Worm (Caenorhabditis elegans) whole organism, L2 larva: ENCODE measurements around the gene F32H5.1.

ENCODE experiments used
- C34F6.9 ChIP-seq: fragments of 150-350 bp; optimal IDR thresholded peaks from 2 replicates; lab custom pipeline; 2014; ENCODE audit warnings: missing biosample characterization, missing genetic modification characterization
- F13H6.1 ChIP-seq: sonication (generic microtip); optimal IDR thresholded peaks from 2 replicates; lab custom pipeline; 2016; ENCODE audit warnings: missing genetic modification characterization, missing compliant biosample characterization
- R02D3.7 ChIP-seq: fragments of 150-350 bp; optimal IDR thresholded peaks from 2 replicates; lab custom pipeline; 2014; ENCODE audit warnings: missing biosample characterization, missing genetic modification characterization
- Y55F3AM.14 ChIP-seq: fragments of 200-800 bp; sonication (Bioruptor generic); optimal IDR thresholded peaks from 2 replicates; lab custom pipeline; 2018; ENCODE audit warnings: mild to moderate bottlenecking, missing genetic modification characterization, missing compliant biosample characterization
- ZK546.5 ChIP-seq: sonication (generic microtip); optimal IDR thresholded peaks from 2 replicates; lab custom pipeline; 2017; ENCODE audit warnings: missing biosample characterization, missing genetic modification characterization
- alr-1 ChIP-seq: fragments of 150-350 bp; optimal IDR thresholded peaks from 2 replicates; lab custom pipeline; 2014; ENCODE audit warnings: missing biosample characterization, missing genetic modification characterization
- aly-2 ChIP-seq: fragments of 150-350 bp; optimal IDR thresholded peaks from 2 replicates; lab custom pipeline; 2014; ENCODE audit warnings: missing biosample characterization, missing genetic modification characterization
- ama-1 ChIP-seq: fragments of 150-350 bp; optimal IDR thresholded peaks from 2 replicates; lab custom pipeline; 2018; ENCODE audit warnings: inconsistent platforms
- blmp-1 ChIP-seq: sonication (generic microtip); optimal IDR thresholded peaks from 2 replicates; lab custom pipeline; 2017; ENCODE audit warnings: missing genetic modification characterization, mild to moderate bottlenecking, missing compliant biosample characterization, antibody characterized with exemption, moderate library complexity; ENCODE audit not compliant: insufficient read depth
- ceh-16 ChIP-seq: fragments of 150-350 bp; optimal IDR thresholded peaks from 2 replicates; lab custom pipeline; 2014; ENCODE audit warnings: missing biosample characterization, missing genetic modification characterization
- ceh-82 ChIP-seq: fragments of 150-350 bp; optimal IDR thresholded peaks from 2 replicates; lab custom pipeline; 2014; ENCODE audit warnings: missing biosample characterization, missing genetic modification characterization
- crh-2 ChIP-seq: sonication (generic microtip); optimal IDR thresholded peaks from 2 replicates; lab custom pipeline; 2017; ENCODE audit warnings: missing biosample characterization, missing genetic modification characterization
- dmd-4 ChIP-seq: sonication (generic microtip); optimal IDR thresholded peaks from 2 replicates; lab custom pipeline; 2017; ENCODE audit warnings: missing biosample characterization, missing genetic modification characterization
- egl-27 ChIP-seq: sonication (generic microtip); optimal IDR thresholded peaks from 3 replicates; lab custom pipeline; 2017; ENCODE audit warnings: missing biosample characterization, missing genetic modification reagents, missing genetic modification characterization
- elt-1 ChIP-seq: fragments of 150-350 bp; optimal IDR thresholded peaks from 2 replicates; lab custom pipeline; 2014; ENCODE audit warnings: missing biosample characterization, missing genetic modification characterization
- elt-3 ChIP-seq: sonication (generic microtip); optimal IDR thresholded peaks from 2 replicates; lab custom pipeline; 2017; ENCODE audit warnings: missing biosample characterization, missing genetic modification characterization
- fos-1 ChIP-seq: fragments of 150-350 bp; optimal IDR thresholded peaks from 2 replicates; lab custom pipeline; 2014; ENCODE audit warnings: missing biosample characterization, missing genetic modification characterization
- gmeb-1 ChIP-seq: fragments of 150-350 bp; optimal IDR thresholded peaks from 2 replicates; lab custom pipeline; 2014; ENCODE audit warnings: missing biosample characterization, missing genetic modification characterization
- lin-11 ChIP-seq: fragments of 150-350 bp; sonication (generic microtip); optimal IDR thresholded peaks from 2 replicates; lab custom pipeline; 2014; ENCODE audit warnings: missing biosample characterization, missing genetic modification characterization, inconsistent platforms, mixed read lengths
- lin-13 ChIP-seq: fragments of 150-350 bp; optimal IDR thresholded peaks from 2 replicates; lab custom pipeline; 2014; ENCODE audit warnings: missing biosample characterization, missing genetic modification reagents, missing genetic modification characterization
- lsy-2 ChIP-seq, 2 experiments: fragments of 150-350 bp in 1 of 2; sonication (generic microtip) in 1 of 2; optimal IDR thresholded peaks; 2 replicates each; lab custom pipeline; 2014 to 2017; ENCODE audit warnings: missing biosample characterization in 2 of 2, missing genetic modification characterization in 2 of 2
- mab-5 ChIP-seq: fragments of 150-350 bp; optimal IDR thresholded peaks from 2 replicates; lab custom pipeline; 2014; ENCODE audit warnings: missing biosample characterization, missing genetic modification characterization
- mbf-1 ChIP-seq: sonication (generic microtip); optimal IDR thresholded peaks from 2 replicates; lab custom pipeline; 2017; ENCODE audit warnings: missing biosample characterization, missing genetic modification characterization
- mdl-1 ChIP-seq, 2 experiments: fragments of 150-350 bp in 1 of 2; sonication (generic microtip) in 1 of 2; optimal IDR thresholded peaks; 2 replicates each; lab custom pipeline; 2017; ENCODE audit warnings: missing biosample characterization in 2 of 2, missing genetic modification characterization in 2 of 2
- nhr-10 ChIP-seq: sonication (generic microtip); optimal IDR thresholded peaks from 2 replicates; lab custom pipeline; 2017; ENCODE audit warnings: missing biosample characterization, missing genetic modification characterization
- nhr-11 ChIP-seq: fragments of 150-350 bp; optimal IDR thresholded peaks from 2 replicates; lab custom pipeline; 2014; ENCODE audit warnings: missing biosample characterization, missing genetic modification characterization
- nhr-12 ChIP-seq: fragments of 150-350 bp; optimal IDR thresholded peaks from 2 replicates; lab custom pipeline; 2014; ENCODE audit warnings: missing biosample characterization, missing genetic modification characterization
- nhr-129 ChIP-seq: fragments of 150-350 bp; optimal IDR thresholded peaks from 2 replicates; lab custom pipeline; 2014; ENCODE audit warnings: missing biosample characterization, missing genetic modification characterization
- nhr-21 ChIP-seq: fragments of 150-350 bp; optimal IDR thresholded peaks from 2 replicates; lab custom pipeline; 2014; ENCODE audit warnings: missing biosample characterization, missing genetic modification characterization
- nhr-23 ChIP-seq: fragments of 150-350 bp; optimal IDR thresholded peaks from 2 replicates; lab custom pipeline; 2014; ENCODE audit warnings: missing biosample characterization, missing genetic modification reagents, missing genetic modification characterization
- nhr-237 ChIP-seq: fragments of 150-350 bp; optimal IDR thresholded peaks from 2 replicates; lab custom pipeline; 2014; ENCODE audit warnings: missing biosample characterization, missing genetic modification characterization
- nhr-25 ChIP-seq: fragments of 150-350 bp; sonication (generic microtip); optimal IDR thresholded peaks from 3 replicates; lab custom pipeline; 2014; ENCODE audit warnings: missing biosample characterization, missing genetic modification characterization
- nhr-6 ChIP-seq: fragments of 150-350 bp; optimal IDR thresholded peaks from 2 replicates; lab custom pipeline; 2014; ENCODE audit warnings: missing biosample characterization, missing genetic modification characterization
- nhr-77 ChIP-seq: fragments of 150-350 bp; optimal IDR thresholded peaks from 2 replicates; lab custom pipeline; 2014; ENCODE audit warnings: missing biosample characterization, missing genetic modification characterization
- peb-1 ChIP-seq: fragments of 150-350 bp; optimal IDR thresholded peaks from 2 replicates; lab custom pipeline; 2014; ENCODE audit warnings: missing biosample characterization, missing genetic modification characterization
- sem-4 ChIP-seq: fragments of 150-350 bp; optimal IDR thresholded peaks from 2 replicates; lab custom pipeline; 2014; ENCODE audit warnings: missing biosample characterization, missing genetic modification reagents, missing genetic modification characterization
- skn-1 ChIP-seq: sonication (generic microtip); optimal IDR thresholded peaks from 2 replicates; lab custom pipeline; 2017; ENCODE audit warnings: missing biosample characterization, missing genetic modification characterization
- sma-3 ChIP-seq: sonication (generic microtip); optimal IDR thresholded peaks from 2 replicates; lab custom pipeline; 2016; ENCODE audit warnings: missing genetic modification reagents, missing genetic modification characterization, missing compliant biosample characterization
- sma-9 ChIP-seq, 2 experiments: fragments of 150-350 bp in 1 of 2; sonication (generic microtip) in 1 of 2; optimal IDR thresholded peaks; 2 replicates each; lab custom pipeline; 2014 to 2016; ENCODE audit warnings: missing genetic modification characterization in 2 of 2, mild to moderate bottlenecking in 1 of 2, missing biosample characterization in 1 of 2, missing compliant biosample characterization in 1 of 2, missing genetic modification reagents in 1 of 2, moderate library complexity in 1 of 2
- snpc-4 ChIP-seq: fragments of 150-350 bp; optimal IDR thresholded peaks from 2 replicates; lab custom pipeline; 2014; ENCODE audit warnings: missing biosample characterization, missing genetic modification characterization
- unc-39 ChIP-seq: fragments of 150-350 bp; optimal IDR thresholded peaks from 2 replicates; lab custom pipeline; 2014; ENCODE audit warnings: missing biosample characterization, missing genetic modification characterization
- unc-55 ChIP-seq: fragments of 150-350 bp; sonication (generic microtip); optimal IDR thresholded peaks from 3 replicates; lab custom pipeline; 2014; ENCODE audit warnings: missing biosample characterization, missing genetic modification reagents, missing genetic modification characterization
- unc-62 ChIP-seq: fragments of 150-350 bp; optimal IDR thresholded peaks from 2 replicates; lab custom pipeline; 2014; ENCODE audit warnings: missing biosample characterization, missing genetic modification reagents, missing genetic modification characterization
- zag-1 ChIP-seq: fragments of 150-350 bp; optimal IDR thresholded peaks from 2 replicates; lab custom pipeline; 2014; ENCODE audit warnings: missing biosample characterization, missing genetic modification characterization
- ztf-1 ChIP-seq: fragments of 200-800 bp; sonication (Bioruptor generic); conservative IDR thresholded peaks from 2 replicates; pipeline ENCODE4 v1.3.6; 2022; ENCODE audit warnings: missing genetic modification characterization, missing compliant biosample characterization
- ztf-11 ChIP-seq: sonication (generic microtip); optimal IDR thresholded peaks from 2 replicates; lab custom pipeline; 2017; ENCODE audit warnings: missing biosample characterization, missing genetic modification characterization
- ztf-4 ChIP-seq: fragments of 150-350 bp; optimal IDR thresholded peaks from 2 replicates; lab custom pipeline; 2014; ENCODE audit warnings: missing biosample characterization, missing genetic modification characterization

F32H5.1 gene

ce11 chrV:13391378-13392258, 33.8 kb upstream of the F32H5.1 start, which contains the start of gene somi-1:
TSS of gene somi-1 (minus strand) at chrV:13391395.
- peak; percentile 32 for TF ChIP-seq F13H6.1
- TF ChIP-seq blmp-1 (tag; lab: Kevin White, UChicago) = peak; percentile 96
- peak; percentile 15 for TF ChIP-seq C34F6.9
- peak; percentile 56 for TF ChIP-seq egl-27 (tag; lab: Kevin White, UChicago)
- no peak for TF ChIP-seq Y55F3AM.14 (GFP tag; lab: Kevin White, UChicago)
- no peak for TF ChIP-seq unc-62 (GFP tag; lab: Kevin White, UChicago)
- peak; percentile 78 for TF ChIP-seq sma-9 (GFP tag; optimal IDR thresholded peaks at IDR 0.05; lab: Kevin White, UChicago)
- TF ChIP-seq sma-9 (tag; optimal IDR thresholded peaks at IDR 0.05; lab: Kevin White, UChicago) = no peak
- TF ChIP-seq fos-1 = peak; percentile 8
- TF ChIP-seq ceh-82 (tag; lab: Kevin White, UChicago) = no peak
- TF ChIP-seq nhr-25 (tag; lab: Kevin White, UChicago) = peak; percentile 71
- peak; percentile 28 for TF ChIP-seq nhr-21 (tag; lab: Kevin White, UChicago)
- no peak for TF ChIP-seq gmeb-1 (tag; lab: Kevin White, UChicago)
- TF ChIP-seq elt-1 (tag; lab: Kevin White, UChicago) = no peak
- peak; percentile 1 for TF ChIP-seq lin-13

ce11 chrV:13390936-13391335, 33.1 kb upstream of the F32H5.1 start:
- TF ChIP-seq fos-1 (peak; percentile 1), F13H6.1 (no peak), ztf-11 (tag; lab: Kevin White, UChicago) (no peak), elt-3 (no peak), ceh-16 (tag; lab: Kevin White, UChicago) (peak; percentile 59), mab-5 (tag; lab: Kevin White, UChicago) (no peak), unc-39 (no peak), nhr-77 (no peak), C34F6.9 (no peak), nhr-12 (tag; lab: Kevin White, UChicago) (no peak), ztf-4 (no peak), skn-1 (tag; lab: Kevin White, UChicago) (no peak), lsy-2 (tag; optimal IDR thresholded peaks at IDR 0.05; lab: Kevin White, UChicago) (peak in 1 of 2 experiments; percentile 18), nhr-129 (peak; percentile 23), snpc-4 (tag; lab: Kevin White, UChicago) (no peak), ama-1 (lab: Kevin White, UChicago) (no peak), gmeb-1 (tag; lab: Kevin White, UChicago) (peak; percentile 17), Y55F3AM.14 (GFP tag; lab: Kevin White, UChicago) (no peak), ZK546.5 (tag; lab: Kevin White, UChicago) (no peak), zag-1 (tag; lab: Kevin White, UChicago) (no peak), sma-9 (GFP tag; optimal IDR thresholded peaks at IDR 0.05; lab: Kevin White, UChicago) (peak; percentile 71), sma-9 (tag; optimal IDR thresholded peaks at IDR 0.05; lab: Kevin White, UChicago) (no peak), R02D3.7 (tag; lab: Kevin White, UChicago) (no peak), nhr-237 (no peak), sem-4 (no peak), mdl-1 (tag; optimal IDR thresholded peaks at IDR 0.05; lab: Kevin White, UChicago) (no peak), nhr-10 (tag; lab: Kevin White, UChicago) (no peak), nhr-25 (tag; lab: Kevin White, UChicago) (no peak), dmd-4 (tag; lab: Kevin White, UChicago) (no peak), nhr-6 (no peak), sma-3 (GFP tag; lab: Kevin White, UChicago) (peak; percentile 7), alr-1 (tag; lab: Kevin White, UChicago) (no peak), ceh-82 (tag; lab: Kevin White, UChicago) (no peak), blmp-1 (tag; lab: Kevin White, UChicago) (no peak), unc-55 (no peak), aly-2 (tag; lab: Kevin White, UChicago) (no peak), egl-27 (tag; lab: Kevin White, UChicago) (no peak), nhr-11 (tag; lab: Kevin White, UChicago) (no peak), elt-1 (tag; lab: Kevin White, UChicago) (no peak), nhr-23 (tag; lab: Kevin White, UChicago) (no peak), lin-11 (tag; lab: Kevin White, UChicago) (no peak), peb-1 (no peak), mbf-1 (tag; lab: Kevin White, UChicago) (no peak), unc-62 (GFP tag; lab: Kevin White, UChicago) (no peak), crh-2 (no peak), lin-13 (no peak), nhr-21 (tag; lab: Kevin White, UChicago) (no peak), ztf-1 (no peak)
